Fruit fly (Drosophila melanogaster) whole organism, embryonic: ENCODE results near the gene mus301.

Experiments used
- Awh ChIP-seq: fragments of 200-800 bp; sonication (Bioruptor generic); IDR thresholded peaks from 2 replicates; pipeline ENCODE4, ENCODE4 v1.3.6; 2022; ENCODE audit warnings: missing biosample characterization, missing genetic modification characterization
- B-H2 ChIP-seq: fragments of 200-800 bp; sonication (Bioruptor generic); optimal IDR thresholded peaks from 2 replicates; lab custom pipeline; 2018; ENCODE audit warnings: missing biosample characterization, mild to moderate bottlenecking, missing genetic modification characterization
- Bgb ChIP-seq: fragments of 200-800 bp; sonication (Bioruptor generic); IDR thresholded peaks from 2 replicates; pipeline ENCODE4 v1.3.6; 2022; ENCODE audit warnings: missing biosample characterization, missing genetic modification characterization; ENCODE audit not compliant: partially characterized antibody
- C15 ChIP-seq: fragments of 200-800 bp; sonication (Bioruptor generic); IDR thresholded peaks from 3 replicates; pipeline ENCODE4 v1.3.6; 2022; ENCODE audit warnings: missing biosample characterization, missing genetic modification characterization
- CG1024 ChIP-seq: fragments of 200-800 bp; sonication (Bioruptor generic); IDR thresholded peaks from 2 replicates; pipeline ENCODE4 v1.3.6; 2022; ENCODE audit warnings: missing biosample characterization, missing genetic modification characterization
- CG11560 ChIP-seq: fragments of 200-800 bp; sonication (Bioruptor generic); IDR thresholded peaks from 3 replicates; pipeline ENCODE4 v1.3.6; 2022; ENCODE audit warnings: missing biosample characterization, missing genetic modification characterization
- CG11696 ChIP-seq: fragments of 200-800 bp; sonication (Bioruptor generic); IDR thresholded peaks from 2 replicates; pipeline ENCODE4 v1.3.6; 2022; ENCODE audit warnings: missing biosample characterization, missing genetic modification characterization
- CG12155 ChIP-seq: fragments of 200-800 bp; sonication (Bioruptor generic); optimal IDR thresholded peaks from 3 replicates; lab custom pipeline; 2016; ENCODE audit warnings: missing biosample characterization, missing genetic modification characterization
- CG1233 ChIP-seq: fragments of 200-800 bp; sonication (Bioruptor generic); optimal IDR thresholded peaks from 4 replicates; lab custom pipeline; 2018; ENCODE audit warnings: missing biosample characterization, mild to moderate bottlenecking, missing genetic modification characterization
- CG13287 ChIP-seq: fragments of 200-800 bp; sonication (Bioruptor generic); IDR thresholded peaks from 2 replicates; pipeline ENCODE4 v1.3.6; 2022; ENCODE audit warnings: missing biosample characterization, missing genetic modification characterization; ENCODE audit not compliant: partially characterized antibody
- CG14965 ChIP-seq: fragments of 200-800 bp; sonication (Bioruptor generic); optimal IDR thresholded peaks from 2 replicates; lab custom pipeline; 2016; ENCODE audit warnings: missing biosample characterization, missing genetic modification characterization, borderline replicate concordance
- CG1529 ChIP-seq: fragments of 200-800 bp; sonication (Bioruptor generic); optimal IDR thresholded peaks from 3 replicates; lab custom pipeline; 2018; ENCODE audit warnings: missing biosample characterization, missing genetic modification characterization
- CG15601 ChIP-seq: fragments of 200-800 bp; sonication (Bioruptor generic); optimal IDR thresholded peaks from 3 replicates; lab custom pipeline; 2019; ENCODE audit warnings: missing biosample characterization, mild to moderate bottlenecking, missing genetic modification characterization, moderate library complexity
- CG1647 ChIP-seq: fragments of 200-800 bp; sonication (Bioruptor generic); optimal IDR thresholded peaks from 3 replicates; lab custom pipeline; 2016; ENCODE audit warnings: missing biosample characterization, missing genetic modification characterization
- CG17612 ChIP-seq: fragments of 200-800 bp; sonication (Bioruptor generic); IDR thresholded peaks from 2 replicates; pipeline ENCODE4 v1.3.6; 2022; ENCODE audit warnings: missing biosample characterization, missing genetic modification characterization
- CG17829 ChIP-seq: fragments of 200-800 bp; optimal IDR thresholded peaks from 2 replicates; lab custom pipeline; 2019; ENCODE audit warnings: missing biosample characterization, mild to moderate bottlenecking, missing genetic modification characterization, moderate library complexity
- CG30431 ChIP-seq: fragments of 200-800 bp; sonication (Bioruptor generic); optimal IDR thresholded peaks from 2 replicates; lab custom pipeline; 2017; ENCODE audit warnings: missing biosample characterization, missing genetic modification characterization
- CG3065 ChIP-seq: fragments of 200-800 bp; sonication (Bioruptor generic); optimal IDR thresholded peaks from 2 replicates; lab custom pipeline; 2016; ENCODE audit warnings: missing biosample characterization, missing genetic modification characterization
- CG3281 ChIP-seq: fragments of 200-800 bp; sonication (Bioruptor generic); optimal IDR thresholded peaks from 3 replicates; lab custom pipeline; 2017; ENCODE audit warnings: missing biosample characterization, mild to moderate bottlenecking, missing genetic modification characterization
- CG42726 ChIP-seq: fragments of 200-800 bp; sonication (Bioruptor generic); IDR thresholded peaks from 2 replicates; pipeline ENCODE4 v1.3.6; 2022; ENCODE audit warnings: missing biosample characterization, missing genetic modification characterization; ENCODE audit not compliant: partially characterized antibody
- CG4404 ChIP-seq: fragments of 200-800 bp; sonication (Bioruptor generic); IDR thresholded peaks from 2 replicates; pipeline ENCODE4 v1.3.6; 2022; ENCODE audit warnings: missing biosample characterization, missing genetic modification characterization
- CG4617 ChIP-seq: fragments of 200-800 bp; sonication (Bioruptor generic); optimal IDR thresholded peaks from 3 replicates; lab custom pipeline; 2016; ENCODE audit warnings: missing biosample characterization, missing genetic modification characterization, borderline replicate concordance
- CG5953 ChIP-seq: fragments of 200-800 bp; sonication (Bioruptor generic); IDR thresholded peaks from 2 replicates; pipeline ENCODE4 v1.3.6; 2022; ENCODE audit warnings: missing biosample characterization, missing genetic modification characterization
- CG6813 ChIP-seq: fragments of 200-800 bp; sonication (Bioruptor generic); optimal IDR thresholded peaks from 2 replicates; lab custom pipeline; 2017; ENCODE audit warnings: missing biosample characterization, missing genetic modification characterization, mild to moderate bottlenecking, moderate library complexity, missing genetic modification reagents
- CTCF ChIP-seq: fragments of 200-800 bp; sonication (Bioruptor generic); optimal IDR thresholded peaks from 2 replicates; lab custom pipeline; 2017; ENCODE audit warnings: missing biosample characterization, mild to moderate bottlenecking, missing genetic modification characterization, moderate library complexity
- Chrac-16 ChIP-seq: fragments of 200-800 bp; sonication (Bioruptor generic); optimal IDR thresholded peaks from 3 replicates; lab custom pipeline; 2016; ENCODE audit warnings: missing biosample characterization, missing genetic modification characterization
- Dfd ChIP-seq, 2 experiments: fragments of >200 bp; optimal IDR thresholded peaks; 2 replicates each; lab custom pipeline; 2017; ENCODE audit warnings: missing biosample characterization in 2 of 2, missing genetic modification characterization in 2 of 2
- HLH4C ChIP-seq: fragments of 200-800 bp; sonication (Bioruptor generic); IDR thresholded peaks from 3 replicates; pipeline ENCODE4 v1.3.6; 2022; ENCODE audit warnings: missing biosample characterization, missing genetic modification characterization; ENCODE audit not compliant: partially characterized antibody
- HLH54F ChIP-seq: fragments of 200-800 bp; sonication (Bioruptor generic); optimal IDR thresholded peaks from 3 replicates; lab custom pipeline; 2016; ENCODE audit warnings: missing biosample characterization, missing genetic modification characterization
- Hmx ChIP-seq: fragments of 200-800 bp; sonication (Bioruptor generic); optimal IDR thresholded peaks from 2 replicates; lab custom pipeline; 2016; ENCODE audit warnings: missing biosample characterization, missing genetic modification characterization
- Hr39 ChIP-seq: fragments of >200 bp; optimal IDR thresholded peaks from 2 replicates; lab custom pipeline; 2017
- Lpt ChIP-seq: fragments of >200 bp; optimal IDR thresholded peaks from 2 replicates; lab custom pipeline; 2018; ENCODE audit warnings: missing biosample characterization, missing genetic modification characterization
- NFAT ChIP-seq: fragments of 200-800 bp; sonication (Bioruptor generic); IDR thresholded peaks from 2 replicates; pipeline ENCODE4 v1.3.6; 2022; ENCODE audit warnings: missing biosample characterization, missing genetic modification characterization
- Sin3A ChIP-seq: fragments of >200 bp; optimal IDR thresholded peaks from 2 replicates; lab custom pipeline; 2018
- TFAM ChIP-seq: fragments of 200-800 bp; sonication (Bioruptor generic); optimal IDR thresholded peaks from 2 replicates; lab custom pipeline; 2017; ENCODE audit warnings: missing biosample characterization, missing genetic modification characterization, inconsistent platforms
- Usf ChIP-seq: fragments of 200-800 bp; sonication (Bioruptor generic); optimal IDR thresholded peaks from 2 replicates; lab custom pipeline; 2017; ENCODE audit warnings: missing genotype, missing biosample characterization, missing genetic modification characterization
- Xrp1 ChIP-seq: fragments of 200-800 bp; sonication (Bioruptor generic); IDR thresholded peaks from 2 replicates; pipeline ENCODE4 v1.3.6; 2022; ENCODE audit warnings: missing biosample characterization, missing genetic modification characterization
- ap ChIP-seq: fragments of 200-800 bp; sonication (Bioruptor generic); IDR thresholded peaks from 2 replicates; pipeline ENCODE4 v1.3.6; 2022; ENCODE audit warnings: missing biosample characterization, missing genetic modification characterization
- cwo ChIP-seq: fragments of 200-800 bp; sonication (Bioruptor generic); optimal IDR thresholded peaks from 3 replicates; lab custom pipeline; 2017; ENCODE audit warnings: missing biosample characterization, missing genetic modification characterization, mild to moderate bottlenecking, moderate library complexity, missing genetic modification reagents
- gt ChIP-seq: fragments of 200-800 bp; sonication (Bioruptor generic); IDR thresholded peaks from 2 replicates; pipeline ENCODE4 v1.3.6; 2022; ENCODE audit warnings: missing biosample characterization, missing genetic modification characterization
- ham ChIP-seq: fragments of 200-800 bp; sonication (Bioruptor generic); IDR thresholded peaks from 2 replicates; pipeline ENCODE4 v1.3.6; 2022; ENCODE audit warnings: missing biosample characterization, missing genetic modification characterization
- hbn ChIP-seq: fragments of 200-800 bp; sonication (Bioruptor generic); IDR thresholded peaks from 2 replicates; pipeline ENCODE4 v1.3.6; 2022; ENCODE audit warnings: missing biosample characterization, missing genetic modification characterization; ENCODE audit not compliant: partially characterized antibody
- jumu ChIP-seq: fragments of 200-800 bp; sonication (Bioruptor generic); optimal IDR thresholded peaks from 3 replicates; lab custom pipeline; 2016; ENCODE audit warnings: missing biosample characterization, missing genetic modification characterization
- lola ChIP-seq, 3 experiments: fragments of >200 bp in 2 of 3; fragments of 200-800 bp in 1 of 3; sonication (Bioruptor generic) in 1 of 3; optimal IDR thresholded peaks; 2 replicates each; lab custom pipeline; 2017 to 2019; ENCODE audit warnings: missing biosample characterization in 3 of 3, missing genetic modification characterization in 3 of 3, mild to moderate bottlenecking in 1 of 3, moderate library complexity in 1 of 3
- mam ChIP-seq: fragments of 200-800 bp; sonication (Bioruptor generic); optimal IDR thresholded peaks from 3 replicates; lab custom pipeline; 2016; ENCODE audit warnings: missing biosample characterization, missing genetic modification characterization
- org-1 ChIP-seq: fragments of 200-800 bp; sonication (Bioruptor generic); optimal IDR thresholded peaks from 2 replicates; lab custom pipeline; 2017; ENCODE audit warnings: missing biosample characterization, missing genetic modification characterization
- sisA ChIP-seq: fragments of 200-800 bp; sonication (Bioruptor generic); IDR thresholded peaks from 2 replicates; pipeline ENCODE4 v1.3.6; 2022; ENCODE audit warnings: missing biosample characterization, missing genetic modification characterization
- sr ChIP-seq: fragments of 200-800 bp; sonication (Bioruptor generic); IDR thresholded peaks from 3 replicates; pipeline ENCODE4 v1.3.6; 2022; ENCODE audit warnings: missing biosample characterization, missing genetic modification characterization
- tgo ChIP-seq: fragments of 200-800 bp; sonication (Bioruptor generic); IDR thresholded peaks from 3 replicates; pipeline ENCODE4 v1.3.6; 2022; ENCODE audit warnings: missing biosample characterization, missing genetic modification characterization
- trem ChIP-seq: fragments of 200-800 bp; optimal IDR thresholded peaks from 3 replicates; lab custom pipeline; 2019; ENCODE audit warnings: missing biosample characterization, mild to moderate bottlenecking, missing genetic modification characterization, moderate library complexity
- ttk ChIP-seq: fragments of 200-800 bp; sonication (Bioruptor generic); IDR thresholded peaks from 2 replicates; pipeline ENCODE4 v2.1.2; 2022; ENCODE audit warnings: missing biosample characterization, missing genetic modification characterization
- zfh1 ChIP-seq: fragments of 200-800 bp; sonication (Bioruptor generic); IDR thresholded peaks from 3 replicates; pipeline ENCODE4 v1.3.6; 2022; ENCODE audit warnings: missing biosample characterization, missing genetic modification characterization

mus301 gene

DNA sequence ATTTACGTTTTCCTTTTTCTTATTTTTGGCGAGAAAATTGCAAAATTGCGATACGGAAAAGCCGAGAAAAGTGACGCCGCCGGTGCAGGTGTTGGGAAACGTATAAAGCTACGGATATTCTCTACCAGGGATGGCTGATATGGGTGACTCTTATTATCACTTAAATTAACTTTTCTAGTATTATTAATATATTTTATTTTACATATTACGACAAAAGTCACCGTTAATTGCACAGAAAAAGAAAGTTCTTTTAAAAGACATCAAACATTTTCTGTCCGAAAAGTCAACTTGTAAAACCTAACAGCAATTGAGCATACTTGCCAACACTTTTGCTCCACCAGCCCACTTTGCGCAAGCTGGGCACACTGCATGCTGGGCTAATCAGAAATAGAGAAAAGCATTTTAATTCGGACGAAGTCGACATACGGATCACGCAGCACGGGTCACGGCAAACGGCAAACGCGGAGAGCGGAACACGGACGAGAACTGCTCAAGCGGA, 9.8 kb upstream of the mus301 start, which contains the start of the genes Cds and Uba2 (continued):
- TF ChIP-seq Usf (GFP tag; lab: Kevin White, UChicago) = peak; percentile 74
- peak in 1 of 3 experiments; percentile 88 for TF ChIP-seq lola (GFP tag; optimal IDR thresholded peaks at IDR 0.05; lab: Kevin White, UChicago)
- peak; percentile 83 for TF ChIP-seq cwo (GFP tag; lab: Kevin White, UChicago)
- TF ChIP-seq CTCF (GFP tag; lab: Kevin White, UChicago) = peak; percentile 30
- TF ChIP-seq Chrac-16 = peak; percentile 93
- peak; percentile 78 for TF ChIP-seq CG3065 (GFP tag; lab: Kevin White, UChicago)
- TF ChIP-seq sisA (GFP tag; lab: Robert Waterston, UW) = peak; percentile 90
- TF ChIP-seq Sin3A (lab: Kevin White, UChicago) = peak; percentile 74
- TF ChIP-seq zfh1 (GFP tag; lab: Robert Waterston, UW) = peak; percentile 89
- peak; percentile 0 for TF ChIP-seq Hmx (GFP tag; lab: Kevin White, UChicago)
- TF ChIP-seq CG17612 = peak; percentile 82
- peak; percentile 73 for TF ChIP-seq CG1529
- TF ChIP-seq jumu (GFP tag; lab: Kevin White, UChicago) = peak; percentile 71
- TF ChIP-seq CG1024 (GFP tag; lab: Robert Waterston, UW) = peak; percentile 69
- TF ChIP-seq CG17829 (tag; lab: Kevin White, UChicago) = peak; percentile 94
- TF ChIP-seq CG14965 (GFP tag; lab: Kevin White, UChicago) = peak; percentile 3
- peak; percentile 77 for TF ChIP-seq ham (GFP tag; lab: Robert Waterston, UW)
- no peak; the same call in 1 of the 2 replicates for TF ChIP-seq CG5953
- TF ChIP-seq Dfd (GFP tag; optimal IDR thresholded peaks at IDR 0.05; lab: Kevin White, UChicago) = no peak
- TF ChIP-seq HLH4C (GFP tag; lab: Robert Waterston, UW) = peak; percentile 47; the same call in 1 of the 3 replicates
- peak; percentile 53; the same call in 1 of the 2 replicates for TF ChIP-seq Awh (GFP tag; lab: Robert Waterston, UW)
- TF ChIP-seq CG1647 (GFP tag; lab: Kevin White, UChicago) = peak; percentile 54
- peak; percentile 79 for TF ChIP-seq org-1 (GFP tag; lab: Kevin White, UChicago)
- TF ChIP-seq Bgb (GFP tag; lab: Robert Waterston, UW) = peak; percentile 37; the same call in 1 of the 2 replicates
- TF ChIP-seq Xrp1 (GFP tag; lab: Robert Waterston, UW) = peak; percentile 90
- TF ChIP-seq CG11560 = peak; percentile 84
- peak; percentile 87 for TF ChIP-seq ttk
- peak; percentile 94 for TF ChIP-seq CG12155 (GFP tag; lab: Kevin White, UChicago)
- peak; percentile 89 for TF ChIP-seq CG15601
- TF ChIP-seq CG42726 (GFP tag; lab: Robert Waterston, UW) = no peak
- peak; percentile 88 for TF ChIP-seq mam
- peak; percentile 95 for TF ChIP-seq B-H2 (GFP tag; lab: Kevin White, UChicago)
- peak; percentile 24; the same call in 1 of the 3 replicates for TF ChIP-seq sr (GFP tag; lab: Robert Waterston, UW)
- TF ChIP-seq gt (GFP tag; lab: Robert Waterston, UW) = peak; percentile 62; the same call in 1 of the 2 replicates
- no peak for TF ChIP-seq Lpt (GFP tag; lab: Kevin White, UChicago)
- peak; percentile 67 for TF ChIP-seq CG11696 (GFP tag; lab: Robert Waterston, UW)
- peak; percentile 77 for TF ChIP-seq ap (GFP tag; lab: Robert Waterston, UW)
- TF ChIP-seq CG13287 (GFP tag; lab: Robert Waterston, UW) = peak; percentile 60
- TF ChIP-seq CG3281 (GFP tag; lab: Kevin White, UChicago) = peak; percentile 95
- TF ChIP-seq CG4617 (GFP tag; lab: Kevin White, UChicago) = peak; percentile 88
- TF ChIP-seq CG6813 (GFP tag; lab: Kevin White, UChicago) = peak; percentile 88
- peak; percentile 85 for TF ChIP-seq trem
- peak; percentile 91 for TF ChIP-seq CG4404 (GFP tag; lab: Robert Waterston, UW)
- no peak for TF ChIP-seq Hr39 (lab: Kevin White, UChicago)
- TF ChIP-seq hbn (GFP tag; lab: Robert Waterston, UW) = no peak
- peak; percentile 92 for TF ChIP-seq tgo (GFP tag; lab: Robert Waterston, UW)
- peak; percentile 88 for TF ChIP-seq NFAT
- TF ChIP-seq TFAM (GFP tag; lab: Kevin White, UChicago) = peak; percentile 40
- TF ChIP-seq CG30431 = peak; percentile 81
- peak; percentile 86 for TF ChIP-seq CG1233 (GFP tag; lab: Kevin White, UChicago)
- peak; percentile 88 for TF ChIP-seq HLH54F (GFP tag; lab: Kevin White, UChicago)
- peak; percentile 86 for TF ChIP-seq C15 (GFP tag; lab: Robert Waterston, UW)
